Worm (Caenorhabditis elegans) whole organism, late embryonic: ENCODE results near the gene F37A8.1.

Experiments
- F13H6.1 ChIP-seq: sonication (generic microtip); optimal IDR thresholded peaks from 2 replicates; lab custom pipeline; 2016; ENCODE audit warnings: missing genetic modification characterization, missing compliant biosample characterization
- K09A11.1 ChIP-seq: sonication (generic microtip); optimal IDR thresholded peaks from 2 replicates; lab custom pipeline; 2017; ENCODE audit warnings: antibody characterized with exemption, mild to moderate bottlenecking, missing genetic modification characterization, missing compliant biosample characterization; ENCODE audit not compliant: insufficient read depth
- T23F11.4 ChIP-seq: fragments of 200-800 bp; sonication (Bioruptor generic); optimal IDR thresholded peaks from 2 replicates; lab custom pipeline; 2018; ENCODE audit warnings: mild to moderate bottlenecking, missing genetic modification characterization, missing compliant biosample characterization
- ahr-1 ChIP-seq: sonication (generic microtip); optimal IDR thresholded peaks from 2 replicates; lab custom pipeline; 2016; ENCODE audit warnings: missing genetic modification characterization, missing compliant biosample characterization
- ama-1 ChIP-seq: fragments of 150-350 bp; optimal IDR thresholded peaks from 2 replicates; lab custom pipeline; 2014
- ceh-18 ChIP-seq: sonication (generic microtip); optimal IDR thresholded peaks from 2 replicates; lab custom pipeline; 2016; ENCODE audit warnings: missing genetic modification characterization, missing compliant biosample characterization
- ceh-19 ChIP-seq: fragments of 200-800 bp; sonication (Bioruptor generic); optimal IDR thresholded peaks from 2 replicates; lab custom pipeline; 2018; ENCODE audit warnings: mild to moderate bottlenecking, missing genetic modification characterization, missing compliant biosample characterization
- ceh-30 ChIP-seq: fragments of 150-350 bp; optimal IDR thresholded peaks from 2 replicates; lab custom pipeline; 2014; ENCODE audit warnings: missing biosample characterization, missing genetic modification characterization
- ceh-31 ChIP-seq: sonication (generic microtip); optimal IDR thresholded peaks from 2 replicates; lab custom pipeline; 2016; ENCODE audit warnings: missing genetic modification characterization, missing compliant biosample characterization
- ceh-45 ChIP-seq: fragments of 200-800 bp; sonication (Bioruptor generic); IDR thresholded peaks from 2 replicates; pipeline ENCODE4 v1.3.6; 2022; ENCODE audit warnings: missing genetic modification reagents, missing genetic modification characterization, missing compliant biosample characterization
- ceh-48 ChIP-seq: sonication (generic microtip); optimal IDR thresholded peaks from 2 replicates; lab custom pipeline; 2016; ENCODE audit warnings: missing genetic modification characterization, inconsistent platforms, missing compliant biosample characterization
- ceh-9 ChIP-seq: sonication (generic microtip); optimal IDR thresholded peaks from 2 replicates; lab custom pipeline; 2016; ENCODE audit warnings: mild to moderate bottlenecking, missing genetic modification characterization, inconsistent platforms, missing compliant biosample characterization
- che-1 ChIP-seq: sonication (generic microtip); optimal IDR thresholded peaks from 2 replicates; lab custom pipeline; 2016; ENCODE audit warnings: mild to moderate bottlenecking, missing genetic modification characterization, missing compliant biosample characterization
- dmd-4 ChIP-seq: sonication (generic microtip); optimal IDR thresholded peaks from 2 replicates; lab custom pipeline; 2016; ENCODE audit warnings: borderline replicate concordance, missing genetic modification characterization, missing compliant biosample characterization
- dve-1 ChIP-seq: sonication (generic microtip); optimal IDR thresholded peaks from 2 replicates; lab custom pipeline; 2017; ENCODE audit warnings: antibody characterized with exemption, mild to moderate bottlenecking, missing genetic modification characterization, missing compliant biosample characterization
- elt-2 ChIP-seq: sonication (generic microtip); optimal IDR thresholded peaks from 2 replicates; lab custom pipeline; 2016; ENCODE audit warnings: missing genetic modification reagents, missing genetic modification characterization, missing compliant biosample characterization
- elt-4 ChIP-seq: sonication (generic microtip); optimal IDR thresholded peaks from 2 replicates; lab custom pipeline; 2016; ENCODE audit warnings: missing genetic modification characterization, missing compliant biosample characterization
- eyg-1 ChIP-seq: sonication (generic microtip); optimal IDR thresholded peaks from 2 replicates; lab custom pipeline; 2016; ENCODE audit warnings: missing genotype, missing genetic modification characterization, missing compliant biosample characterization
- fkh-6 ChIP-seq: sonication (generic microtip); optimal IDR thresholded peaks from 2 replicates; lab custom pipeline; 2016; ENCODE audit warnings: missing genetic modification characterization, missing compliant biosample characterization
- hlh-15 ChIP-seq: sonication (generic microtip); optimal IDR thresholded peaks from 2 replicates; lab custom pipeline; 2016; ENCODE audit warnings: missing genetic modification characterization, missing compliant biosample characterization
- hlh-30 ChIP-seq: sonication (generic microtip); optimal IDR thresholded peaks from 2 replicates; lab custom pipeline; 2017; ENCODE audit warnings: antibody characterized with exemption, missing genetic modification characterization, missing compliant biosample characterization; ENCODE audit not compliant: insufficient read depth
- hlh-8 ChIP-seq: sonication (generic microtip); optimal IDR thresholded peaks from 2 replicates; lab custom pipeline; 2016; ENCODE audit warnings: missing genotype, missing genetic modification characterization, missing compliant biosample characterization
- lim-6 ChIP-seq: sonication (generic microtip); optimal IDR thresholded peaks from 2 replicates; lab custom pipeline; 2016; ENCODE audit warnings: missing genetic modification characterization, missing compliant biosample characterization
- lin-11 ChIP-seq: fragments of 200-800 bp; sonication (Bioruptor generic); optimal IDR thresholded peaks from 2 replicates; lab custom pipeline; 2018; ENCODE audit warnings: mild to moderate bottlenecking, missing genetic modification characterization, missing compliant biosample characterization
- mec-3 ChIP-seq: sonication (generic microtip); optimal IDR thresholded peaks from 2 replicates; lab custom pipeline; 2016; ENCODE audit warnings: borderline replicate concordance, missing genetic modification characterization, missing compliant biosample characterization
- nfya-1 ChIP-seq: sonication (generic microtip); optimal IDR thresholded peaks from 2 replicates; lab custom pipeline; 2017; ENCODE audit warnings: missing genetic modification characterization, mild to moderate bottlenecking, missing compliant biosample characterization, antibody characterized with exemption, moderate library complexity
- nhr-232 ChIP-seq: sonication (generic microtip); optimal IDR thresholded peaks from 2 replicates; lab custom pipeline; 2016; ENCODE audit warnings: missing genetic modification characterization, missing compliant biosample characterization
- odd-2 ChIP-seq: sonication (generic microtip); optimal IDR thresholded peaks from 2 replicates; lab custom pipeline; 2017; ENCODE audit warnings: antibody characterized with exemption, mild to moderate bottlenecking, missing genetic modification characterization, missing compliant biosample characterization
- pag-3 ChIP-seq: sonication (generic microtip); optimal IDR thresholded peaks from 2 replicates; lab custom pipeline; 2016; ENCODE audit warnings: missing compliant biosample characterization, missing genetic modification characterization, borderline replicate concordance
- pha-4 ChIP-seq: fragments of 150-350 bp; optimal IDR thresholded peaks from 2 replicates; lab custom pipeline; 2018; ENCODE audit warnings: missing biosample characterization, missing genetic modification reagents, missing genetic modification characterization
- rnt-1 ChIP-seq: sonication (generic microtip); optimal IDR thresholded peaks from 2 replicates; lab custom pipeline; 2016; ENCODE audit warnings: missing genetic modification characterization, missing compliant biosample characterization
- sox-4 ChIP-seq: sonication (generic microtip); optimal IDR thresholded peaks from 2 replicates; lab custom pipeline; 2017; ENCODE audit warnings: mild to moderate bottlenecking, missing genetic modification characterization, inconsistent platforms, missing compliant biosample characterization
- tbx-2 ChIP-seq: sonication (generic microtip); optimal IDR thresholded peaks from 2 replicates; lab custom pipeline; 2016; ENCODE audit warnings: missing genetic modification characterization, missing compliant biosample characterization
- unc-3 ChIP-seq, 2 experiments: fragments of 200-800 bp in 1 of 2; sonication (Bioruptor generic) in 1 of 2; sonication (generic microtip) in 1 of 2; conservative IDR thresholded peaks in 1 of 2; optimal IDR thresholded peaks in 1 of 2; 2 replicates each; pipeline versions ENCODE4 v1.3.6 to Lab custom; 2016 to 2022; ENCODE audit warnings: missing compliant biosample characterization in 2 of 2, missing genetic modification characterization in 2 of 2, missing genetic modification reagents in 1 of 2
- unc-55 ChIP-seq: sonication (generic microtip); optimal IDR thresholded peaks from 2 replicates; lab custom pipeline; 2017; ENCODE audit warnings: missing biosample characterization, missing genetic modification reagents, missing genetic modification characterization
- zip-5 ChIP-seq: sonication (generic microtip); optimal IDR thresholded peaks from 2 replicates; lab custom pipeline; 2016; ENCODE audit warnings: missing genetic modification characterization, missing compliant biosample characterization

F37A8.1 gene

DNA sequence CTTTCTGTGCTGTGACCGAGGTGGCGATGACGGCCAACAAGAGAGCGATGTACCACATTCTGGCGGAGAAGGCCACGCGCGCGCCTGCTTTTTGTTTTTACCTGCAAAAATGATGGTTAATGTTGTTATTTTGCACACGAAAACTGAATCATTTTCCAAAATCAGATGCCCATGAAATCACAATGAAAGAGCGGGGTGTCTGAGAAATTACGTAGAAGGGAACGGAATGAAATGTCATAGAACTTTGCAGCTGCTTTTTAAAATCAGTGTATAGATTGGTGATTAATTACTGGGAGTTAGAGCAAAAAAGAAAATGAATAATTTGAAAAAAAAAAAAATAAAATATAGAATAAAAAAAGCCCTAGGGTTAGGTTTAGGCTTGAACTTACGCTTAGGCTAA is 7.6 kb downstream of the F37A8.1 start, which contains the start of gene npl-10:
Gene npl-10, minus strand, starts transcription at position 101 of the 400 bp plus-strand sequence.
- TF ChIP-seq ceh-48 (tag; lab: Kevin White, UChicago) (no peak), elt-2 (tag; lab: Kevin White, UChicago) (no peak), unc-3 (GFP tag; conservative IDR thresholded peaks at IDR 0.05; lab: Robert Waterston, UW) (no peak), unc-3 (tag; optimal IDR thresholded peaks at IDR 0.05; lab: Kevin White, UChicago) (no peak), ceh-9 (no peak), fkh-6 (no peak), lin-11 (tag; lab: Kevin White, UChicago) (no peak), dmd-4 (tag; lab: Kevin White, UChicago) (no peak)

DNA sequence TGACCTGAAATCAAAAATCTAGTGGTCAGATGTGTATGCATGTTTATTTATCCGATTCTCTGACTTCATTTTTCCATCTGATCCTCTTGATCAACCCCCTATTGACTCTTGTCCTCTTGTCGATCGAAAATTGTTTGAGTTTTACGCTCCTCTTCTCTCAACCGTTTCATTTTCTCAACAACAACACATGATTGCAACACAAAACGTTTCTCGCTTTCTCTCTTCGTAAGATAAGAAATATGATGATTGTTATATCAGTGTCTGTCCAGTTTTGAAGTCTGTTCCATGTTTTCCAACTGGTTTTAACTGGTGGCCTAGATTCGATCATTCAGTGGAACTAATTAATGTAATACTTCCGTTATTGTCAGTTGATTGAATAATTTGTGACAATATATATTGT is 23.8 kb downstream of the F37A8.1 start:
- TF ChIP-seq elt-2 (tag; lab: Kevin White, UChicago), result peak; percentile 3
- TF ChIP-seq ceh-30 (tag; lab: Kevin White, UChicago), result no peak

DNA sequence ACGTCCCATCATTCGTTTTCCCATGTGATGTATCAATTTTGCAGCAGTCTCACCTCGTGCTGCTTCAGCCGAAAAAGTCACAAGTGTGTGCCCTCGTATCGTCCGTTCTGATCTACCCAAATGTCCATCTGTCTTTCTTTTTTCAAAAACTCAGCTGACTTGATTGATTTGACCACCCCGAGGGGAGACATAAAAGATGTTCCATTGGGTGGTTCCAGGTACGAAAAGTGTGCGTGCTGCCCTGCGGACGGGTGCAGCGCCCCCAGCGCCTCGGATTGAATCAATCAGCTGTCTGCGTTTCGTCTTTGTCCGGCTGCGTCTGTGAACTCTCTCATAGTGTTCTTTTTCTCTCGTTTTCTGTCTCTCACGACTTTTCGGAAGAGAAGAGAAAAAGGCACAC is 25.0 kb downstream of the F37A8.1 start:
- TF ChIP-seq rnt-1 (tag; lab: Kevin White, UChicago) (peak; percentile 24), tbx-2 (tag; lab: Kevin White, UChicago) (peak; percentile 7), hlh-15 (no peak), ceh-31 (tag; lab: Kevin White, UChicago) (peak; percentile 40), nfya-1 (peak; percentile 54), ceh-18 (tag; lab: Kevin White, UChicago) (peak; percentile 30), unc-55 (GFP tag; lab: Kevin White, UChicago) (peak; percentile 59), mec-3 (tag; lab: Kevin White, UChicago) (no peak), hlh-30 (tag; lab: Kevin White, UChicago) (peak; percentile 33)

DNA sequence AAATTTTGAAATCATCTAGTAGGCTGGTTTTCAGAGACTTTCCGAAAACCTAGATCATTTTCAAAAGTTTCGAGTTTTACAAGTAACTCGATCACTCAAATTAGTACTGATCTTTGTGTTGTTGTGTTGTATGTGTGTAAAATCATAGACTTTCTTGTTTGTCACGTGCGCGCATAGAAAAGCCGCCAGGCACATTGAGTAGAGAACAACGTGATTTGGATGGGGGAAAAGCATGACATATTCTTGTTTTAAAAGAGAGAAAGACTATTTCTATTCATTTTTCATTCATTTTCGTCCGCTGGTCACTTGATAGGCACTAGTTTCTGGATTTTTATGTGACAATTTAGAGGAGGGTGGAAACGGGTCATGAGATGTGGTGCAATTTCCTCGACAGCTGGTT is 26.0 kb downstream of the F37A8.1 start:
- TF ChIP-seq elt-4 (tag; lab: Kevin White, UChicago), result no peak
- peak; percentile 50 for TF ChIP-seq hlh-30 (tag; lab: Kevin White, UChicago)

DNA sequence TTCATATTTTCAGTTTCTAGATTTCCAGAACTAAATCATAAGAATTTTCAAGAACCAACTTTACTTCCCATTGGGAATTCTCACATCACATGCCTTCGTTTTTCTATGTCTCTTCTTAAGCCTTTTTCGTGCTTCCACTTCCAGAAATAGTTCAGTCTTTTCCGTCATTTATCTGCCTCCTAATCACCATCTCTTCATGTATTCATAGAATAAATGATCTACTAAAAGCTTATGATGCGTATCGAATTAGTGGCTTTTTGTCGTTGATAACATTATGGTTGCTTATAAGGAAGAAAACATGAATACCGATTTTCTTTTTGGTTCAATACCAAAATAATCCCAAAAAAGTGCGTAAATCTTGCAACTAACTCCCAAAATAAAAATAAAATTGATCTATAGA is 26.6 kb downstream of the F37A8.1 start:
- TF ChIP-seq sox-4, result no peak
- no peak for TF ChIP-seq ceh-30 (tag; lab: Kevin White, UChicago)
- no peak for TF ChIP-seq odd-2 (tag; lab: Kevin White, UChicago)

DNA sequence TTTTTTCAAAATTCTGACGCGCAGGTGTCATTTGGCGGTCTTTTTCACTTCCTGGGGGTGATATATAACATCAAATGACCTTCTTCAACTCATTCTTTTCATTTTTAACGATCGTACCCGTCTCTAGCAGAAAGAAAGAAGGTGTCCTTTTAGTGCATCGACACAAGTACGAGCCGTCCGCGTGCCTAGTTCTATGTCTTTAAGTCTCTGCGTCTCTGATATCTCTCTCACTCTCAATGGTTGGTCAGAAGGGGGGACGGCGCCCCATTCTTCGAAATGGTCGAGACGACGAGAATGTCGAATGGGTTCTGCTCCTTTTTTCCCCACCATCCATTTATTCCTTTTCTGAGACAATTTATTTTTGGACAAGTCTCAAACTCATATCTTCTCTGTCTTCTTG is 27.4 kb downstream of the F37A8.1 start:
- no peak for TF ChIP-seq che-1
- TF ChIP-seq K09A11.1 (tag; lab: Kevin White, UChicago), result no peak
- no peak for TF ChIP-seq F13H6.1 (tag; lab: Kevin White, UChicago)
- TF ChIP-seq rnt-1 (tag; lab: Kevin White, UChicago), result no peak
- TF ChIP-seq ceh-18 (tag; lab: Kevin White, UChicago), result no peak
- no peak for TF ChIP-seq ceh-19 (GFP tag; lab: Kevin White, UChicago)
- TF ChIP-seq ahr-1, result no peak
- TF ChIP-seq ceh-45 (GFP tag; lab: Robert Waterston, UW), result no peak
- TF ChIP-seq ama-1, result no peak
- TF ChIP-seq ceh-9, result no peak
- TF ChIP-seq lim-6, result no peak
- TF ChIP-seq hlh-8 (tag; lab: Kevin White, UChicago), result no peak
- TF ChIP-seq zip-5 (tag; lab: Kevin White, UChicago), result no peak
- no peak for TF ChIP-seq dve-1 (tag; lab: Kevin White, UChicago)
- no peak for TF ChIP-seq T23F11.4
- TF ChIP-seq eyg-1 (tag; lab: Kevin White, UChicago), result no peak
- no peak for TF ChIP-seq pha-4 (tag; lab: Kevin White, UChicago)
- no peak for TF ChIP-seq pag-3 (tag; lab: Kevin White, UChicago)
- no peak for TF ChIP-seq nhr-232 (tag; lab: Kevin White, UChicago)
